Fruit fly (Drosophila melanogaster) whole organism, embryonic: ENCODE data around the gene Sptz.
A peak's percentile ranks its signal among the peaks of the same experiment; 100 is the strongest.

Source experiments
- CG10959 ChIP-seq: fragments of 200-800 bp; sonication (Bioruptor generic); IDR thresholded peaks from 2 replicates; pipeline ENCODE4 v1.3.6; 2022; ENCODE audit warnings: missing biosample characterization, missing genetic modification characterization
- CG4328 ChIP-seq: fragments of 200-800 bp; sonication (Bioruptor generic); optimal IDR thresholded peaks from 3 replicates; lab custom pipeline; 2017; ENCODE audit warnings: missing biosample characterization, missing genetic modification reagents, missing genetic modification characterization
- Gsc ChIP-seq: fragments of 200-800 bp; sonication (Bioruptor generic); IDR thresholded peaks from 2 replicates; pipeline ENCODE4 v1.3.6; 2022; ENCODE audit warnings: missing biosample characterization, missing genetic modification characterization
- Lpt ChIP-seq: fragments of >200 bp; optimal IDR thresholded peaks from 2 replicates; lab custom pipeline; 2018; ENCODE audit warnings: missing biosample characterization, missing genetic modification characterization
- ab ChIP-seq: fragments of 200-800 bp; sonication (Bioruptor generic); optimal IDR thresholded peaks from 2 replicates; lab custom pipeline; 2016; ENCODE audit warnings: missing biosample characterization, missing genetic modification characterization

DNA sequence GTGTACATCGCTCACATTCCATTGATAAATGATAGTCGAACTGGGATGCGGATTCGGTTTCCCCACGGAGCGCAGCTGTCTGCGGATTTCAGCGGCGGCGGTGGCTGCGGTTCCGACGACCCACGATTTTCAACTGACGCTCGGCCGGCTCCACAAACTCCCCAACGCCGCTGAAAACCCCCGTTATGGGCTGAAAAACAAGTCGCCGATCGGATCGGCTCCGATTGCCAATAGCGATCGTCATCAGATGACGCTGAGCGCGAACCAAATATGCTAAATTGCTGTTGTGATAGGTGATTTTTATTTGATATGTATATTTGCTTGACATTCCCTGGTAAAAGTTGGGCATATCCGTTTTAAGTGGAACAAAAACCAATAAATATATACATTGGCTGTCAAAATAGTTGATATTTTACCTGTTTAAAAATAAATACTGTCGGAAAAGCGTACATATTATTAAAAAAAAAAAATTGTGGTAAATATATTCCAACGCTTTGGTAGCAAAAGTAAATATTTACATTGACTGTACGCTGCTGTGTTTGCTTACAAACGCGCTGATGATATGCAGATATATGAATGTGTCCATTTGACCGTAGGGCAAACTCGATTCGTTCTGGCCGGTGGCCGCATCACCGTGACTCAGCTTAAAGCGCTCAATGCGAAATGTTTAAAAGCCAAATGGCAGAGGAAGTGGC is 32.5 kb downstream of the Sptz start:
- TF ChIP-seq CG4328 (GFP tag; lab: Kevin White, UChicago) = no peak
- TF ChIP-seq CG10959 = no peak
- TF ChIP-seq Lpt (GFP tag; lab: Kevin White, UChicago) = no peak
- TF ChIP-seq Gsc = no peak
- peak; percentile 2 for TF ChIP-seq ab (GFP tag; lab: Kevin White, UChicago)
